Worm (Caenorhabditis elegans) whole organism, young adult: ENCODE data around the gene catp-4.

ENCODE experiments used
- B0261.1 ChIP-seq: sonication (generic microtip); optimal IDR thresholded peaks from 2 replicates; lab custom pipeline; 2016; ENCODE audit warnings: mild to moderate bottlenecking, missing genetic modification characterization, moderate library complexity, missing compliant biosample characterization
- C06A6.2 ChIP-seq: fragments of 200-800 bp; sonication (Bioruptor generic); conservative IDR thresholded peaks from 2 replicates; pipeline ENCODE4 v1.3.6; 2022; ENCODE audit warnings: missing genetic modification characterization, missing compliant biosample characterization
- C17E4.6 ChIP-seq: fragments of 200-800 bp; sonication (Bioruptor generic); IDR thresholded peaks from 2 replicates; pipeline ENCODE4 v1.3.6; 2022; ENCODE audit warnings: missing genetic modification reagents, missing genetic modification characterization, missing compliant biosample characterization
- F10E7.11 ChIP-seq: sonication (generic microtip); optimal IDR thresholded peaks from 2 replicates; lab custom pipeline; 2017; ENCODE audit warnings: mild to moderate bottlenecking, missing genetic modification characterization, moderate library complexity, missing compliant biosample characterization
- F22D6.2 ChIP-seq: sonication (generic microtip); optimal IDR thresholded peaks from 2 replicates; lab custom pipeline; 2016; ENCODE audit warnings: mild to moderate bottlenecking, missing genetic modification characterization, missing compliant biosample characterization
- K11D2.4 ChIP-seq: fragments of 200-800 bp; sonication (Bioruptor generic); IDR thresholded peaks from 2 replicates; pipeline ENCODE4 v1.3.6; 2022; ENCODE audit warnings: missing genetic modification reagents, missing genetic modification characterization, missing compliant biosample characterization
- T07F8.4 ChIP-seq: sonication (generic microtip); optimal IDR thresholded peaks from 2 replicates; lab custom pipeline; 2016; ENCODE audit warnings: mild to moderate bottlenecking, missing genetic modification characterization, moderate library complexity, missing compliant biosample characterization
- Y53F4B.3 ChIP-seq: fragments of 200-800 bp; sonication (Bioruptor generic); IDR thresholded peaks from 2 replicates; pipeline ENCODE4 v1.3.6; 2022; ENCODE audit warnings: missing genetic modification reagents, missing genetic modification characterization, missing compliant biosample characterization
- Y67H2A.10 ChIP-seq: fragments of 200-800 bp; sonication (Bioruptor generic); conservative IDR thresholded peaks from 2 replicates; pipeline ENCODE4 v1.3.6; 2022; ENCODE audit warnings: missing genetic modification reagents, missing genetic modification characterization, missing compliant biosample characterization
- ama-1 ChIP-seq, 3 experiments: fragments of 150-350 bp in 1 of 3; sonication (generic microtip) in 2 of 3; optimal IDR thresholded peaks; 2 replicates each; lab custom pipeline; 2014 to 2018; ENCODE audit warnings: missing biosample characterization in 2 of 3, missing genetic modification characterization in 2 of 3, missing genetic modification reagents in 2 of 3
- aptf-3 ChIP-seq: fragments of 200-800 bp; sonication (Bioruptor generic); IDR thresholded peaks from 2 replicates; pipeline ENCODE4 v1.3.6; 2022; ENCODE audit warnings: missing genetic modification characterization, missing compliant biosample characterization
- attf-3 ChIP-seq: fragments of 200-800 bp; sonication (Bioruptor generic); conservative IDR thresholded peaks from 2 replicates; pipeline ENCODE4 v1.3.6; 2022; ENCODE audit warnings: missing genetic modification reagents, missing genetic modification characterization, missing compliant biosample characterization
- attf-5 ChIP-seq: fragments of 200-800 bp; sonication (Bioruptor generic); optimal IDR thresholded peaks from 2 replicates; lab custom pipeline; 2018; ENCODE audit warnings: mild to moderate bottlenecking, missing genetic modification characterization, missing compliant biosample characterization
- ceh-27 ChIP-seq: fragments of 200-800 bp; sonication (Bioruptor generic); optimal IDR thresholded peaks from 2 replicates; lab custom pipeline; 2018; ENCODE audit warnings: mild to moderate bottlenecking, missing genetic modification characterization, moderate library complexity, missing compliant biosample characterization
- ceh-58 ChIP-seq: fragments of 200-800 bp; sonication (Bioruptor generic); IDR thresholded peaks from 2 replicates; pipeline ENCODE4 v1.3.6; 2022; ENCODE audit warnings: missing genetic modification characterization, missing compliant biosample characterization
- chd-7 ChIP-seq: sonication (generic microtip); optimal IDR thresholded peaks from 2 replicates; lab custom pipeline; 2016; ENCODE audit warnings: mild to moderate bottlenecking, missing genetic modification characterization, moderate library complexity, missing compliant biosample characterization
- dox-1 ChIP-seq: fragments of 200-800 bp; sonication (Bioruptor generic); IDR thresholded peaks from 2 replicates; pipeline ENCODE4 v1.3.6; 2022; ENCODE audit warnings: missing genetic modification reagents, missing genetic modification characterization, missing compliant biosample characterization
- dpff-1 ChIP-seq: sonication (generic microtip); optimal IDR thresholded peaks from 2 replicates; lab custom pipeline; 2017; ENCODE audit warnings: mild to moderate bottlenecking, missing genetic modification characterization, missing compliant biosample characterization
- efl-1 ChIP-seq: fragments of 150-350 bp; optimal IDR thresholded peaks from 2 replicates; lab custom pipeline; 2014; ENCODE audit warnings: missing biosample characterization, missing genetic modification reagents, missing genetic modification characterization
- egl-44 ChIP-seq: fragments of 200-800 bp; sonication (Bioruptor generic); IDR thresholded peaks from 2 replicates; pipeline ENCODE4 v1.3.6; 2022; ENCODE audit warnings: missing genetic modification reagents, missing genetic modification characterization, missing compliant biosample characterization
- ets-4 ChIP-seq: fragments of 200-800 bp; sonication (Bioruptor generic); optimal IDR thresholded peaks from 2 replicates; lab custom pipeline; 2018; ENCODE audit warnings: mild to moderate bottlenecking, missing genetic modification characterization, missing compliant biosample characterization
- hmg-1.2 ChIP-seq: fragments of 200-800 bp; sonication (Bioruptor generic); IDR thresholded peaks from 2 replicates; pipeline ENCODE4 v1.3.6; 2022; ENCODE audit warnings: missing genetic modification reagents, missing genetic modification characterization, missing compliant biosample characterization
- let-607 ChIP-seq, 2 experiments: fragments of 200-800 bp in 1 of 2; sonication (Bioruptor generic) in 1 of 2; sonication (generic microtip) in 1 of 2; optimal IDR thresholded peaks; 2 replicates each; lab custom pipeline; 2016 to 2018; ENCODE audit warnings: mild to moderate bottlenecking in 2 of 2, missing compliant biosample characterization in 2 of 2, missing genetic modification characterization in 2 of 2, moderate library complexity in 2 of 2, missing genotype in 1 of 2
- lin-40 ChIP-seq: sonication (generic microtip); optimal IDR thresholded peaks from 2 replicates; lab custom pipeline; 2016; ENCODE audit warnings: missing genetic modification characterization, mild to moderate bottlenecking, missing compliant biosample characterization, missing genotype, missing genetic modification reagents
- lsl-1 ChIP-seq: fragments of 200-800 bp; sonication (Bioruptor generic); optimal IDR thresholded peaks from 2 replicates; lab custom pipeline; 2018; ENCODE audit warnings: mild to moderate bottlenecking, missing genetic modification characterization, moderate library complexity, missing compliant biosample characterization
- madf-10 ChIP-seq: sonication (generic microtip); optimal IDR thresholded peaks from 2 replicates; lab custom pipeline; 2016; ENCODE audit warnings: mild to moderate bottlenecking, missing genetic modification characterization, missing compliant biosample characterization
- madf-6 ChIP-seq: fragments of 200-800 bp; sonication (Bioruptor generic); IDR thresholded peaks from 2 replicates; pipeline ENCODE4 v1.3.6; 2022; ENCODE audit warnings: missing genetic modification reagents, missing genetic modification characterization, missing compliant biosample characterization
- mcd-1 ChIP-seq: fragments of 200-800 bp; sonication (Bioruptor generic); IDR thresholded peaks from 2 replicates; pipeline ENCODE4 v1.3.6; 2022; ENCODE audit warnings: missing genetic modification reagents, missing genetic modification characterization, missing compliant biosample characterization
- mes-4 ChIP-seq: sonication (generic microtip); optimal IDR thresholded peaks from 2 replicates; lab custom pipeline; 2016; ENCODE audit warnings: missing genotype, missing genetic modification characterization, missing compliant biosample characterization
- mxl-1 ChIP-seq: sonication (generic microtip); optimal IDR thresholded peaks from 2 replicates; lab custom pipeline; 2016; ENCODE audit warnings: missing genetic modification characterization, missing compliant biosample characterization
- nfya-2 ChIP-seq: fragments of 200-800 bp; sonication (Bioruptor generic); IDR thresholded peaks from 2 replicates; pipeline ENCODE4 v1.3.6; 2022; ENCODE audit warnings: missing genetic modification reagents, missing genetic modification characterization, missing compliant biosample characterization
- nhr-179 ChIP-seq: sonication (generic microtip); optimal IDR thresholded peaks from 2 replicates; lab custom pipeline; 2016; ENCODE audit warnings: mild to moderate bottlenecking, missing genetic modification characterization, missing compliant biosample characterization
- nhr-80 ChIP-seq: sonication (generic microtip); optimal IDR thresholded peaks from 2 replicates; lab custom pipeline; 2016; ENCODE audit warnings: missing genetic modification characterization, missing compliant biosample characterization
- pbrm-1 ChIP-seq: fragments of 200-800 bp; sonication (Bioruptor generic); IDR thresholded peaks from 2 replicates; pipeline ENCODE4 v1.3.6; 2022; ENCODE audit warnings: missing genetic modification reagents, missing genetic modification characterization, missing compliant biosample characterization
- pha-4 ChIP-seq: fragments of 150-350 bp; sonication (generic microtip); optimal IDR thresholded peaks from 2 replicates; lab custom pipeline; 2014; ENCODE audit warnings: missing biosample characterization, missing genetic modification reagents, missing genetic modification characterization
- rpc-1 ChIP-seq, 2 experiments: fragments of 150-350 bp in 1 of 2; sonication (generic microtip) in 1 of 2; optimal IDR thresholded peaks; 2 replicates each; lab custom pipeline; 2014 to 2018; ENCODE audit warnings: missing biosample characterization in 1 of 2, missing genetic modification characterization in 1 of 2, missing genetic modification reagents in 1 of 2, missing genotype in 1 of 2
- sea-2 ChIP-seq: fragments of 200-800 bp; sonication (Bioruptor generic); IDR thresholded peaks from 2 replicates; pipeline ENCODE4 v1.3.6; 2022; ENCODE audit warnings: missing genetic modification characterization, missing compliant biosample characterization
- snpc-3.4 ChIP-seq: sonication (generic microtip); optimal IDR thresholded peaks from 2 replicates; lab custom pipeline; 2017; ENCODE audit warnings: missing genetic modification characterization, mild to moderate bottlenecking, missing compliant biosample characterization, antibody characterized with exemption, moderate library complexity, missing genotype, missing genetic modification reagents
- sptf-2 ChIP-seq: fragments of 200-800 bp; sonication (Bioruptor generic); optimal IDR thresholded peaks from 2 replicates; lab custom pipeline; 2018; ENCODE audit warnings: mild to moderate bottlenecking, missing genetic modification characterization, missing compliant biosample characterization
- tbx-9 ChIP-seq: sonication (generic microtip); optimal IDR thresholded peaks from 2 replicates; lab custom pipeline; 2016; ENCODE audit warnings: borderline replicate concordance, missing genetic modification characterization, inconsistent platforms, missing compliant biosample characterization
- ztf-26 ChIP-seq: sonication (generic microtip); optimal IDR thresholded peaks from 2 replicates; lab custom pipeline; 2017; ENCODE audit warnings: missing genetic modification characterization, missing compliant biosample characterization
- ztf-3 ChIP-seq: fragments of 200-800 bp; sonication (Bioruptor generic); optimal IDR thresholded peaks from 2 replicates; lab custom pipeline; 2018; ENCODE audit warnings: mild to moderate bottlenecking, missing genetic modification characterization, missing compliant biosample characterization

The catp-4 gene

ce11 chrII:14599284-14599862, 6.0 kb downstream of the catp-4 start:
- TF ChIP-seq hmg-1.2 (peak; percentile 20; the same call in 1 of the 2 replicates), ama-1 (optimal IDR thresholded peaks at IDR 0.05; lab: Kevin White, UChicago) (peak; percentile 72), ama-1 (GFP tag; optimal IDR thresholded peaks at IDR 0.05; lab: Kevin White, UChicago) (no peak), ceh-58 (GFP tag; lab: Robert Waterston, UW) (no peak)
- TF ChIP-seq, all 124 proteins: peak for 2

ce11 chrII:14599933-14600630, 6.7 kb downstream of the catp-4 start:
- TF ChIP-seq sea-2, result no peak
- 0 out of 2 replicates have a peak, but pooled peaks have one; percentile 14 for TF ChIP-seq pbrm-1 (GFP tag; lab: Robert Waterston, UW)
- TF ChIP-seq nhr-80 (tag; lab: Kevin White, UChicago), result peak; percentile 16
- TF ChIP-seq sptf-2 (GFP tag; lab: Kevin White, UChicago), result no peak
- peak; percentile 32 for TF ChIP-seq ztf-3 (GFP tag; lab: Kevin White, UChicago)
- TF ChIP-seq Y53F4B.3 (GFP tag; lab: Robert Waterston, UW), result no peak
- TF ChIP-seq ama-1 (optimal IDR thresholded peaks at IDR 0.05; lab: Kevin White, UChicago), result peak; percentile 36
- TF ChIP-seq ama-1 (GFP tag; optimal IDR thresholded peaks at IDR 0.05; lab: Kevin White, UChicago), result no peak
- peak; percentile 1 for TF ChIP-seq chd-7 (tag; lab: Kevin White, UChicago)
- TF ChIP-seq attf-3 (GFP tag; lab: Robert Waterston, UW), result no peak
- TF ChIP-seq aptf-3 (GFP tag; lab: Robert Waterston, UW), result no peak
- no peak for TF ChIP-seq mxl-1 (tag; lab: Kevin White, UChicago)
- TF ChIP-seq ztf-26, result no peak
- no peak for TF ChIP-seq snpc-3.4 (tag; lab: Kevin White, UChicago)
- no peak for TF ChIP-seq pha-4 (tag; lab: Kevin White, UChicago)
- no peak for TF ChIP-seq C06A6.2 (GFP tag; lab: Robert Waterston, UW)
- TF ChIP-seq efl-1, result no peak
- no peak for TF ChIP-seq F22D6.2 (tag; lab: Kevin White, UChicago)
- TF ChIP-seq Y67H2A.10 (GFP tag; lab: Robert Waterston, UW), result no peak
- TF ChIP-seq dpff-1 (tag; lab: Kevin White, UChicago), result no peak

ce11 chrII:14600852-14601313, 7.5 kb downstream of the catp-4 start, which contains the start of gene tps-2:
TSS of gene tps-2 (plus strand) at chrII:14600902.
- TF ChIP-seq lin-40 (no peak), lsl-1 (GFP tag; lab: Kevin White, UChicago) (no peak), ama-1 (optimal IDR thresholded peaks at IDR 0.05; lab: Kevin White, UChicago) (peak; percentile 84), ama-1 (GFP tag; optimal IDR thresholded peaks at IDR 0.05; lab: Kevin White, UChicago) (no peak), tbx-9 (tag; lab: Kevin White, UChicago) (no peak), attf-5 (GFP tag; lab: Kevin White, UChicago) (no peak), nfya-2 (GFP tag; lab: Robert Waterston, UW) (no peak), let-607 (tag; optimal IDR thresholded peaks at IDR 0.05; lab: Kevin White, UChicago) (peak in 1 of 2 experiments; percentile 6), F10E7.11 (no peak), dox-1 (0 out of 2 replicates have a peak, but pooled peaks have one; percentile 4)

- TF ChIP-seq nhr-179 (no peak), madf-6 (GFP tag; lab: Robert Waterston, UW) (no peak), ztf-26 (no peak), madf-10 (tag; lab: Kevin White, UChicago) (no peak), ceh-58 (GFP tag; lab: Robert Waterston, UW) (no peak), K11D2.4 (GFP tag; lab: Robert Waterston, UW) (no peak), B0261.1 (tag; lab: Kevin White, UChicago) (no peak), egl-44 (no peak), T07F8.4 (tag; lab: Kevin White, UChicago) (no peak), rpc-1 (optimal IDR thresholded peaks at IDR 0.05; lab: Kevin White, UChicago) (no peak), rpc-1 (tag; optimal IDR thresholded peaks at IDR 0.05; lab: Kevin White, UChicago) (no peak), mes-4 (tag; lab: Kevin White, UChicago) (no peak), mcd-1 (GFP tag; lab: Robert Waterston, UW) (no peak), ets-4 (no peak), C06A6.2 (GFP tag; lab: Robert Waterston, UW) (no peak), ceh-27 (GFP tag; lab: Kevin White, UChicago) (no peak), C17E4.6 (no peak)
Measured at ce11 chrII:14602735-14603134, 9.4 kb downstream of the catp-4 start.
